Worm (Caenorhabditis elegans) whole organism, young adult: ENCODE measurements around the gene mip-1.

Source experiments
- B0336.3 ChIP-seq: fragments of 200-800 bp; sonication (Bioruptor generic); IDR thresholded peaks from 2 replicates; pipeline ENCODE4 v1.3.6; 2022; ENCODE audit warnings: missing genetic modification characterization, missing compliant biosample characterization
- D2030.7 ChIP-seq: fragments of 200-800 bp; sonication (Bioruptor generic); IDR thresholded peaks from 2 replicates; pipeline ENCODE4 v1.3.6; 2022; ENCODE audit warnings: missing genetic modification reagents, missing genetic modification characterization, missing compliant biosample characterization
- F23B12.7 ChIP-seq: sonication (generic microtip); optimal IDR thresholded peaks from 2 replicates; lab custom pipeline; 2017; ENCODE audit warnings: missing genetic modification characterization, mild to moderate bottlenecking, missing compliant biosample characterization, antibody characterized with exemption, moderate library complexity; ENCODE audit not compliant: insufficient read depth
- F33H1.4 ChIP-seq: fragments of 200-800 bp; sonication (Bioruptor generic); IDR thresholded peaks from 2 replicates; pipeline ENCODE4 v1.3.6; 2022; ENCODE audit warnings: missing genetic modification reagents, missing genetic modification characterization, missing compliant biosample characterization
- K11D2.4 ChIP-seq: fragments of 200-800 bp; sonication (Bioruptor generic); IDR thresholded peaks from 2 replicates; pipeline ENCODE4 v1.3.6; 2022; ENCODE audit warnings: missing genetic modification reagents, missing genetic modification characterization, missing compliant biosample characterization
- Y53G8AR.9 ChIP-seq: fragments of 200-800 bp; sonication (Bioruptor generic); conservative IDR thresholded peaks from 2 replicates; pipeline ENCODE4 v1.3.6; 2022; ENCODE audit warnings: missing genetic modification reagents, missing genetic modification characterization, missing compliant biosample characterization
- aptf-2 ChIP-seq: fragments of 200-800 bp; sonication (Bioruptor generic); conservative IDR thresholded peaks from 2 replicates; pipeline ENCODE4 v1.3.6; 2022; ENCODE audit warnings: missing genetic modification reagents, missing genetic modification characterization, missing compliant biosample characterization
- atf-7 ChIP-seq: sonication (generic microtip); optimal IDR thresholded peaks from 2 replicates; lab custom pipeline; 2017; ENCODE audit warnings: mild to moderate bottlenecking, missing genetic modification characterization, missing compliant biosample characterization
- attf-5 ChIP-seq: fragments of 200-800 bp; sonication (Bioruptor generic); optimal IDR thresholded peaks from 2 replicates; lab custom pipeline; 2018; ENCODE audit warnings: mild to moderate bottlenecking, missing genetic modification characterization, missing compliant biosample characterization
- cebp-1 ChIP-seq, 2 experiments: fragments of 200-800 bp in 1 of 2; sonication (Bioruptor generic) in 1 of 2; sonication (generic microtip) in 1 of 2; IDR thresholded peaks in 1 of 2; optimal IDR thresholded peaks in 1 of 2; 2 replicates each; pipeline versions ENCODE4 v1.3.6 to Lab custom; 2017 to 2022; ENCODE audit warnings: missing compliant biosample characterization in 2 of 2, missing genetic modification characterization in 2 of 2, mild to moderate bottlenecking in 1 of 2, missing genetic modification reagents in 1 of 2, moderate library complexity in 1 of 2
- ceh-100 ChIP-seq: fragments of 200-800 bp; sonication (Bioruptor generic); IDR thresholded peaks from 2 replicates; pipeline ENCODE4 v1.3.6; 2022; ENCODE audit warnings: missing genetic modification reagents, missing genetic modification characterization, missing compliant biosample characterization
- ceh-91 ChIP-seq: fragments of 200-800 bp; sonication (Bioruptor generic); IDR thresholded peaks from 2 replicates; pipeline ENCODE4 v1.3.6; 2022; ENCODE audit warnings: missing genetic modification reagents, missing genetic modification characterization, missing compliant biosample characterization
- chd-7 ChIP-seq: sonication (generic microtip); optimal IDR thresholded peaks from 2 replicates; lab custom pipeline; 2016; ENCODE audit warnings: mild to moderate bottlenecking, missing genetic modification characterization, moderate library complexity, missing compliant biosample characterization
- ekl-4 ChIP-seq: fragments of 200-800 bp; sonication (Bioruptor generic); IDR thresholded peaks from 2 replicates; pipeline ENCODE4 v1.3.6; 2022; ENCODE audit warnings: missing genetic modification reagents, missing genetic modification characterization, missing compliant biosample characterization
- hmg-1.2 ChIP-seq: fragments of 200-800 bp; sonication (Bioruptor generic); IDR thresholded peaks from 2 replicates; pipeline ENCODE4 v1.3.6; 2022; ENCODE audit warnings: missing genetic modification reagents, missing genetic modification characterization, missing compliant biosample characterization
- hrde-1 ChIP-seq: sonication (generic microtip); optimal IDR thresholded peaks from 2 replicates; lab custom pipeline; 2016; ENCODE audit warnings: missing genetic modification characterization, mild to moderate bottlenecking, missing compliant biosample characterization, moderate library complexity, missing genotype, missing genetic modification reagents, borderline replicate concordance
- let-526 ChIP-seq: fragments of 200-800 bp; sonication (Bioruptor generic); IDR thresholded peaks from 2 replicates; pipeline ENCODE4 v1.3.6; 2022; ENCODE audit warnings: missing genetic modification reagents, missing genetic modification characterization, missing compliant biosample characterization
- lin-26 ChIP-seq: fragments of 200-800 bp; sonication (Bioruptor generic); IDR thresholded peaks from 2 replicates; pipeline ENCODE4 v1.3.6; 2022; ENCODE audit warnings: missing genetic modification reagents, missing genetic modification characterization, missing compliant biosample characterization
- lin-35 ChIP-seq, 3 experiments: fragments of 150-350 bp in 2 of 3; sonication (generic microtip) in 1 of 3; optimal IDR thresholded peaks; 2 replicates each; lab custom pipeline; 2014 to 2018; ENCODE audit warnings: missing biosample characterization in 3 of 3, missing genetic modification characterization in 3 of 3, missing genetic modification reagents in 3 of 3
- lsl-1 ChIP-seq: fragments of 200-800 bp; sonication (Bioruptor generic); optimal IDR thresholded peaks from 2 replicates; lab custom pipeline; 2018; ENCODE audit warnings: mild to moderate bottlenecking, missing genetic modification characterization, moderate library complexity, missing compliant biosample characterization
- madf-3 ChIP-seq: fragments of 200-800 bp; sonication (Bioruptor generic); IDR thresholded peaks from 2 replicates; pipeline ENCODE4 v1.3.6; 2022; ENCODE audit warnings: missing genetic modification reagents, missing genetic modification characterization, missing compliant biosample characterization
- madf-6 ChIP-seq: fragments of 200-800 bp; sonication (Bioruptor generic); IDR thresholded peaks from 2 replicates; pipeline ENCODE4 v1.3.6; 2022; ENCODE audit warnings: missing genetic modification reagents, missing genetic modification characterization, missing compliant biosample characterization
- madf-8 ChIP-seq: fragments of 200-800 bp; sonication (Bioruptor generic); conservative IDR thresholded peaks from 2 replicates; pipeline ENCODE4 v1.3.6; 2022; ENCODE audit warnings: missing genetic modification reagents, missing genetic modification characterization, missing compliant biosample characterization
- mcd-1 ChIP-seq: fragments of 200-800 bp; sonication (Bioruptor generic); IDR thresholded peaks from 2 replicates; pipeline ENCODE4 v1.3.6; 2022; ENCODE audit warnings: missing genetic modification reagents, missing genetic modification characterization, missing compliant biosample characterization
- mes-4 ChIP-seq: sonication (generic microtip); optimal IDR thresholded peaks from 2 replicates; lab custom pipeline; 2016; ENCODE audit warnings: missing genotype, missing genetic modification characterization, missing compliant biosample characterization
- nfyb-1 ChIP-seq: fragments of 200-800 bp; sonication (Bioruptor generic); IDR thresholded peaks from 2 replicates; pipeline ENCODE4 v1.3.6; 2022; ENCODE audit warnings: missing genetic modification reagents, missing genetic modification characterization, missing compliant biosample characterization
- nhr-120 ChIP-seq: fragments of 200-800 bp; sonication (Bioruptor generic); IDR thresholded peaks from 2 replicates; pipeline ENCODE4 v1.3.6; 2022; ENCODE audit warnings: missing genetic modification characterization, missing compliant biosample characterization
- nhr-179 ChIP-seq: sonication (generic microtip); optimal IDR thresholded peaks from 2 replicates; lab custom pipeline; 2016; ENCODE audit warnings: mild to moderate bottlenecking, missing genetic modification characterization, missing compliant biosample characterization
- nhr-80 ChIP-seq: sonication (generic microtip); optimal IDR thresholded peaks from 2 replicates; lab custom pipeline; 2016; ENCODE audit warnings: missing genetic modification characterization, missing compliant biosample characterization
- pbrm-1 ChIP-seq: fragments of 200-800 bp; sonication (Bioruptor generic); IDR thresholded peaks from 2 replicates; pipeline ENCODE4 v1.3.6; 2022; ENCODE audit warnings: missing genetic modification reagents, missing genetic modification characterization, missing compliant biosample characterization
- pha-4 ChIP-seq: fragments of 150-350 bp; sonication (generic microtip); optimal IDR thresholded peaks from 2 replicates; lab custom pipeline; 2014; ENCODE audit warnings: missing biosample characterization, missing genetic modification reagents, missing genetic modification characterization
- rcor-1 ChIP-seq: fragments of 200-800 bp; sonication (Bioruptor generic); IDR thresholded peaks from 2 replicates; pipeline ENCODE4 v1.3.6; 2022; ENCODE audit warnings: missing genetic modification reagents, missing genetic modification characterization, missing compliant biosample characterization
- repo-1 ChIP-seq: sonication (generic microtip); optimal IDR thresholded peaks from 2 replicates; lab custom pipeline; 2017; ENCODE audit warnings: mild to moderate bottlenecking, missing genetic modification characterization, missing compliant biosample characterization
- snpc-3.4 ChIP-seq: sonication (generic microtip); optimal IDR thresholded peaks from 2 replicates; lab custom pipeline; 2017; ENCODE audit warnings: missing genetic modification characterization, mild to moderate bottlenecking, missing compliant biosample characterization, antibody characterized with exemption, moderate library complexity, missing genotype, missing genetic modification reagents
- somi-1 ChIP-seq: fragments of 200-800 bp; sonication (Bioruptor generic); optimal IDR thresholded peaks from 2 replicates; lab custom pipeline; 2018; ENCODE audit warnings: mild to moderate bottlenecking, missing genetic modification characterization, missing compliant biosample characterization
- tbp1 ChIP-seq: fragments of 200-800 bp; sonication (Bioruptor generic); optimal IDR thresholded peaks from 2 replicates; lab custom pipeline; 2018; ENCODE audit warnings: mild to moderate bottlenecking, missing genetic modification characterization, missing compliant biosample characterization
- unc-62 ChIP-seq: fragments of 150-350 bp; optimal IDR thresholded peaks from 2 replicates; lab custom pipeline; 2014; ENCODE audit warnings: missing biosample characterization, missing genetic modification reagents, missing genetic modification characterization
- xnd-1 ChIP-seq: sonication (generic microtip); optimal IDR thresholded peaks from 2 replicates; lab custom pipeline; 2016; ENCODE audit warnings: missing genotype, missing genetic modification reagents, missing genetic modification characterization, missing compliant biosample characterization
- zim-3 ChIP-seq: sonication (generic microtip); optimal IDR thresholded peaks from 2 replicates; lab custom pipeline; 2017; ENCODE audit warnings: mild to moderate bottlenecking, missing genetic modification characterization, moderate library complexity, missing compliant biosample characterization
- ztf-18 ChIP-seq: sonication (generic microtip); optimal IDR thresholded peaks from 2 replicates; lab custom pipeline; 2016; ENCODE audit warnings: missing genotype, mild to moderate bottlenecking, missing genetic modification characterization, missing compliant biosample characterization
- ztf-26 ChIP-seq: sonication (generic microtip); optimal IDR thresholded peaks from 2 replicates; lab custom pipeline; 2017; ENCODE audit warnings: missing genetic modification characterization, missing compliant biosample characterization
- ztf-28 ChIP-seq: fragments of 200-800 bp; sonication (Bioruptor generic); IDR thresholded peaks from 2 replicates; pipeline ENCODE4 v1.3.6; 2022; ENCODE audit warnings: missing genetic modification reagents, missing genetic modification characterization, missing compliant biosample characterization

Gene mip-1

ce11 chrIII:4785131-4785530 is 7.8 kb upstream of the mip-1 start, which contains the start of gene enu-3.2:
enu-3.2 (minus strand) TSS chrIII:4785235.
- TF ChIP-seq madf-8 (GFP tag; lab: Robert Waterston, UW) (peak; percentile 33; the same call in 1 of the 2 replicates), madf-6 (GFP tag; lab: Robert Waterston, UW) (peak; percentile 49; the same call in 1 of the 2 replicates), rcor-1 (peak; percentile 35; the same call in 1 of the 2 replicates), mcd-1 (GFP tag; lab: Robert Waterston, UW) (peak; percentile 53), hmg-1.2 (GFP tag; lab: Robert Waterston, UW) (peak; percentile 26; the same call in 1 of the 2 replicates), ceh-91 (GFP tag; lab: Robert Waterston, UW) (peak; percentile 27; the same call in 1 of the 2 replicates), ceh-100 (GFP tag; lab: Robert Waterston, UW) (peak; percentile 20; the same call in 1 of the 2 replicates), aptf-2 (0 out of 2 replicates have a peak, but pooled peaks have one; percentile 33), Y53G8AR.9 (GFP tag; lab: Robert Waterston, UW) (0 out of 2 replicates have a peak, but pooled peaks have one; percentile 9), pbrm-1 (GFP tag; lab: Robert Waterston, UW) (peak; percentile 70), D2030.7 (GFP tag; lab: Robert Waterston, UW) (peak; percentile 55), xnd-1 (tag; lab: Kevin White, UChicago) (peak; percentile 40), F33H1.4 (peak; percentile 64)

- no peak for TF ChIP-seq snpc-3.4 (tag; lab: Kevin White, UChicago)
- TF ChIP-seq ztf-28 (GFP tag; lab: Robert Waterston, UW) = no peak
- TF ChIP-seq attf-5 (GFP tag; lab: Kevin White, UChicago) = peak; percentile 33
- no peak for TF ChIP-seq rcor-1
- no peak for TF ChIP-seq madf-3 (GFP tag; lab: Robert Waterston, UW)
- no peak for TF ChIP-seq pha-4
- TF ChIP-seq repo-1 (tag; lab: Kevin White, UChicago) = no peak
- TF ChIP-seq ceh-100 (GFP tag; lab: Robert Waterston, UW) = no peak
These were observed 7.2 kb upstream of the mip-1 start, which contains the start of gene mel-28 for ce11 chrIII:4785714-4786113. mel-28 (plus strand) TSS chrIII:4786080.

- TF ChIP-seq lin-35 (GFP tag; optimal IDR thresholded peaks at IDR 0.05; lab: Kevin White, UChicago) (peak in 1 of 3 experiments; percentile 42), atf-7 (tag; lab: Kevin White, UChicago) (no peak), nhr-80 (peak; percentile 69), let-526 (GFP tag; lab: Robert Waterston, UW) (0 out of 2 replicates have a peak, but pooled peaks have one; percentile 36), Y53G8AR.9 (GFP tag; lab: Robert Waterston, UW) (0 out of 2 replicates have a peak, but pooled peaks have one; percentile 51), repo-1 (tag; lab: Kevin White, UChicago) (peak; percentile 18), lsl-1 (GFP tag; lab: Kevin White, UChicago) (no peak), nhr-179 (no peak), ekl-4 (GFP tag; lab: Robert Waterston, UW) (0 out of 2 replicates have a peak, but pooled peaks have one; percentile 15), hrde-1 (tag; lab: Kevin White, UChicago) (no peak), B0336.3 (GFP tag; lab: Robert Waterston, UW) (no peak), unc-62 (GFP tag; lab: Kevin White, UChicago) (peak; percentile 19), mcd-1 (GFP tag; lab: Robert Waterston, UW) (peak; percentile 59), zim-3 (no peak), F23B12.7 (tag; lab: Kevin White, UChicago) (peak; percentile 15), madf-3 (GFP tag; lab: Robert Waterston, UW) (no peak), madf-8 (GFP tag; lab: Robert Waterston, UW) (no peak), attf-5 (GFP tag; lab: Kevin White, UChicago) (peak; percentile 92), pbrm-1 (GFP tag; lab: Robert Waterston, UW) (peak; percentile 62; the same call in 1 of the 2 replicates), ztf-26 (tag; lab: Kevin White, UChicago) (peak; percentile 15), nfyb-1 (GFP tag; lab: Robert Waterston, UW) (peak; percentile 65), chd-7 (tag; lab: Kevin White, UChicago) (no peak), tbp1 (GFP tag; lab: Kevin White, UChicago) (peak; percentile 48), cebp-1 (GFP tag; IDR thresholded peaks at IDR 0.05; lab: Robert Waterston, UW) (peak; percentile 54; the same call in 1 of the 2 replicates), cebp-1 (tag; optimal IDR thresholded peaks at IDR 0.05; lab: Kevin White, UChicago) (peak; percentile 89), somi-1 (peak; percentile 73), mes-4 (tag; lab: Kevin White, UChicago) (no peak), K11D2.4 (peak; percentile 20; the same call in 1 of the 2 replicates), nhr-120 (no peak), lin-26 (GFP tag; lab: Robert Waterston, UW) (0 out of 2 replicates have a peak, but pooled peaks have one; percentile 8), ztf-18 (peak; percentile 56)
These were observed 3.2 kb downstream of the mip-1 start for ce11 chrIII:4796039-4796438.
